Worm (Caenorhabditis elegans): ENCODE data around the gene fbxa-213.

ce11 chrV:18282597-18282996 is 14.0 kb upstream of the fbxa-213 start, which contains the start of gene clec-247:
- no peak for TF ChIP-seq dmd-4 (tag; optimal IDR thresholded peaks at IDR 0.05)
- TF ChIP-seq ZK546.5 (tag; optimal IDR thresholded peaks at IDR 0.05) = no peak
- no peak for TF ChIP-seq nhr-21 (tag; optimal IDR thresholded peaks at IDR 0.05)
- TF ChIP-seq aly-2 (tag; optimal IDR thresholded peaks at IDR 0.05) = no peak
- no peak for TF ChIP-seq crh-2 (tag; optimal IDR thresholded peaks at IDR 0.05)
- no peak for TF ChIP-seq egl-27 (tag; optimal IDR thresholded peaks at IDR 0.05)
- TF ChIP-seq ceh-82 (tag; optimal IDR thresholded peaks at IDR 0.05) = no peak
- no peak for TF ChIP-seq unc-62 (GFP tag; optimal IDR thresholded peaks at IDR 0.05)
- no peak for TF ChIP-seq ztf-11 (tag; optimal IDR thresholded peaks at IDR 0.05)
- TF ChIP-seq skn-1 (tag; optimal IDR thresholded peaks at IDR 0.05) = no peak
- TF ChIP-seq ztf-4 (tag; optimal IDR thresholded peaks at IDR 0.05) = no peak
- TF ChIP-seq lsy-2 (tag; optimal IDR thresholded peaks at IDR 0.05) = no peak
- TF ChIP-seq unc-39 (tag; optimal IDR thresholded peaks at IDR 0.05) = no peak
- no peak for TF ChIP-seq nhr-237 (tag; optimal IDR thresholded peaks at IDR 0.05)
